Worm (Caenorhabditis elegans): ENCODE results near the gene F09E10.1.

ce11 chrX:1458793-1459192 is 43.8 kb upstream of the F09E10.1 start, which contains the start of gene D1005.2:
- TF ChIP-seq bed-3 (GFP tag; optimal IDR thresholded peaks at IDR 0.05): no peak
- no peak for TF ChIP-seq snpc-4 (tag; optimal IDR thresholded peaks at IDR 0.05)
- TF ChIP-seq cnd-1 (tag; optimal IDR thresholded peaks at IDR 0.05): no peak
- no peak for TF ChIP-seq mab-5 (tag; optimal IDR thresholded peaks at IDR 0.05)
- TF ChIP-seq unc-62 (GFP tag; optimal IDR thresholded peaks at IDR 0.05): no peak
- no peak for TF ChIP-seq lin-13 (tag; optimal IDR thresholded peaks at IDR 0.05)
- TF ChIP-seq blmp-1 (tag; optimal IDR thresholded peaks at IDR 0.05): no peak
- no peak for TF ChIP-seq mep-1 (tag; optimal IDR thresholded peaks at IDR 0.05)
- no peak for TF ChIP-seq nhr-237 (tag; optimal IDR thresholded peaks at IDR 0.05)
- TF ChIP-seq unc-39 (tag; optimal IDR thresholded peaks at IDR 0.05): no peak
